Fruit fly (Drosophila melanogaster) whole organism, embryonic: ENCODE measurements around the gene Gen.

ENCODE experiments used
- CG1024 ChIP-seq: fragments of 200-800 bp; sonication (Bioruptor generic); IDR thresholded peaks from 2 replicates; pipeline ENCODE4 v1.3.6; 2022; ENCODE audit warnings: missing biosample characterization, missing genetic modification characterization
- CG10366 ChIP-seq: fragments of 200-800 bp; sonication (Bioruptor generic); IDR thresholded peaks from 2 replicates; pipeline ENCODE4 v1.3.6; 2022; ENCODE audit warnings: missing biosample characterization, missing genetic modification characterization
- CG11093 ChIP-seq: fragments of 200-800 bp; sonication (Bioruptor generic); IDR thresholded peaks from 3 replicates; pipeline ENCODE4 v1.3.6; 2022; ENCODE audit warnings: missing biosample characterization, missing genetic modification characterization
- CG11560 ChIP-seq: fragments of 200-800 bp; sonication (Bioruptor generic); IDR thresholded peaks from 3 replicates; pipeline ENCODE4 v1.3.6; 2022; ENCODE audit warnings: missing biosample characterization, missing genetic modification characterization
- CG12104 ChIP-seq: fragments of 200-800 bp; sonication (Bioruptor generic); optimal IDR thresholded peaks from 3 replicates; lab custom pipeline; 2016; ENCODE audit warnings: missing biosample characterization, missing genetic modification characterization
- CG12219 ChIP-seq: fragments of 200-800 bp; sonication (Bioruptor generic); optimal IDR thresholded peaks from 3 replicates; lab custom pipeline; 2018; ENCODE audit warnings: missing biosample characterization, mild to moderate bottlenecking, missing genetic modification characterization
- CG13123 ChIP-seq: fragments of 200-800 bp; sonication (Bioruptor generic); optimal IDR thresholded peaks from 2 replicates; lab custom pipeline; 2016; ENCODE audit warnings: missing biosample characterization, missing genetic modification characterization
- CG14965 ChIP-seq: fragments of 200-800 bp; sonication (Bioruptor generic); optimal IDR thresholded peaks from 2 replicates; lab custom pipeline; 2016; ENCODE audit warnings: missing biosample characterization, missing genetic modification characterization, borderline replicate concordance
- CG15601 ChIP-seq: fragments of 200-800 bp; sonication (Bioruptor generic); optimal IDR thresholded peaks from 3 replicates; lab custom pipeline; 2019; ENCODE audit warnings: missing biosample characterization, mild to moderate bottlenecking, missing genetic modification characterization, moderate library complexity
- CG15696 ChIP-seq: fragments of 200-800 bp; sonication (Bioruptor generic); optimal IDR thresholded peaks from 2 replicates; lab custom pipeline; 2019; ENCODE audit warnings: missing biosample characterization, mild to moderate bottlenecking, missing genetic modification characterization, moderate library complexity
- CG16863 ChIP-seq: fragments of 200-800 bp; sonication (Bioruptor generic); optimal IDR thresholded peaks from 3 replicates; lab custom pipeline; 2016; ENCODE audit warnings: missing biosample characterization, missing genetic modification characterization
- CG2116 ChIP-seq: fragments of 200-800 bp; sonication (Bioruptor generic); optimal IDR thresholded peaks from 3 replicates; lab custom pipeline; 2018; ENCODE audit warnings: missing biosample characterization, mild to moderate bottlenecking, missing genetic modification characterization
- CG2678 ChIP-seq: fragments of 200-800 bp; sonication (Bioruptor generic); optimal IDR thresholded peaks from 3 replicates; lab custom pipeline; 2019; ENCODE audit warnings: missing biosample characterization, mild to moderate bottlenecking, missing genetic modification characterization, moderate library complexity
- CG2712 ChIP-seq: fragments of 200-800 bp; optimal IDR thresholded peaks from 3 replicates; lab custom pipeline; 2019; ENCODE audit warnings: missing biosample characterization, mild to moderate bottlenecking, missing genetic modification characterization, moderate library complexity
- CG33213 ChIP-seq: fragments of 200-800 bp; sonication (Bioruptor generic); optimal IDR thresholded peaks from 3 replicates; lab custom pipeline; 2016; ENCODE audit warnings: missing biosample characterization, missing genetic modification characterization
- CG34224 ChIP-seq: fragments of 200-800 bp; sonication (Bioruptor generic); IDR thresholded peaks from 3 replicates; pipeline ENCODE4 v1.3.6; 2022; ENCODE audit warnings: missing biosample characterization, missing genetic modification characterization; ENCODE audit not compliant: partially characterized antibody
- CG4328 ChIP-seq: fragments of 200-800 bp; sonication (Bioruptor generic); optimal IDR thresholded peaks from 3 replicates; lab custom pipeline; 2017; ENCODE audit warnings: missing biosample characterization, missing genetic modification reagents, missing genetic modification characterization
- CG5953 ChIP-seq: fragments of 200-800 bp; sonication (Bioruptor generic); IDR thresholded peaks from 2 replicates; pipeline ENCODE4 v1.3.6; 2022; ENCODE audit warnings: missing biosample characterization, missing genetic modification characterization
- CG6272 ChIP-seq: fragments of 200-800 bp; sonication (Bioruptor generic); IDR thresholded peaks from 2 replicates; pipeline ENCODE4 v1.3.6; 2022; ENCODE audit warnings: missing biosample characterization, missing genetic modification characterization
- CG9817 ChIP-seq: fragments of 200-800 bp; sonication (Bioruptor generic); optimal IDR thresholded peaks from 2 replicates; lab custom pipeline; 2018; ENCODE audit warnings: missing biosample characterization, mild to moderate bottlenecking, missing genetic modification characterization, moderate library complexity
- CoRest ChIP-seq: fragments of 200-800 bp; sonication (Bioruptor generic); optimal IDR thresholded peaks from 3 replicates; lab custom pipeline; 2018; ENCODE audit warnings: missing biosample characterization, mild to moderate bottlenecking, missing genetic modification characterization, moderate library complexity
- E2f1 ChIP-seq: fragments of 200-800 bp; sonication (Bioruptor generic); IDR thresholded peaks from 2 replicates; pipeline ENCODE4 v1.3.6; 2022; ENCODE audit warnings: missing biosample characterization, missing genetic modification characterization
- E2f2 ChIP-seq: fragments of 200-800 bp; sonication (Bioruptor generic); IDR thresholded peaks from 2 replicates; pipeline ENCODE4 v1.3.6; 2022; ENCODE audit warnings: missing biosample characterization, missing genetic modification characterization
- Fer2 ChIP-seq: fragments of 200-800 bp; sonication (Bioruptor generic); optimal IDR thresholded peaks from 2 replicates; lab custom pipeline; 2018; ENCODE audit warnings: missing biosample characterization, mild to moderate bottlenecking, missing genetic modification characterization, moderate library complexity
- Gug ChIP-seq: fragments of 200-800 bp; sonication (Bioruptor generic); IDR thresholded peaks from 4 replicates; pipeline ENCODE4 v1.3.6; 2022; ENCODE audit warnings: missing biosample characterization, missing genetic modification characterization
- Jarid2 ChIP-seq: fragments of 200-800 bp; sonication (Bioruptor generic); optimal IDR thresholded peaks from 3 replicates; lab custom pipeline; 2017; ENCODE audit warnings: mild to moderate bottlenecking, missing biosample characterization, missing genetic modification reagents, missing genetic modification characterization
- Lim3 ChIP-seq: fragments of 200-800 bp; sonication (Bioruptor generic); IDR thresholded peaks from 2 replicates; pipeline ENCODE4 v1.3.6; 2022; ENCODE audit warnings: missing biosample characterization, missing genetic modification characterization
- Max ChIP-seq: fragments of 200-800 bp; sonication (Bioruptor generic); optimal IDR thresholded peaks from 2 replicates; lab custom pipeline; 2016; ENCODE audit warnings: missing biosample characterization, mild to moderate bottlenecking, missing genetic modification characterization
- Nf-YB ChIP-seq: fragments of 200-800 bp; sonication (Bioruptor generic); optimal IDR thresholded peaks from 3 replicates; lab custom pipeline; 2019; ENCODE audit warnings: missing biosample characterization, mild to moderate bottlenecking, missing genetic modification characterization, moderate library complexity
- Pdp1 ChIP-seq, 2 experiments: fragments of 200-800 bp; sonication (Bioruptor generic); optimal IDR thresholded peaks; 3 replicates each; lab custom pipeline; 2016; ENCODE audit warnings: missing biosample characterization in 2 of 2, missing genetic modification characterization in 2 of 2, mild to moderate bottlenecking in 1 of 2, moderate library complexity in 1 of 2
- Poxn ChIP-seq: fragments of 200-800 bp; sonication (Bioruptor generic); IDR thresholded peaks from 2 replicates; pipeline ENCODE4 v1.3.6; 2022; ENCODE audit warnings: missing biosample characterization, missing genetic modification characterization
- Sox100B ChIP-seq: fragments of 200-800 bp; sonication (Bioruptor generic); optimal IDR thresholded peaks from 3 replicates; lab custom pipeline; 2018; ENCODE audit warnings: missing biosample characterization, mild to moderate bottlenecking, missing genetic modification characterization
- Xbp1 ChIP-seq: fragments of 200-800 bp; sonication (Bioruptor generic); optimal IDR thresholded peaks from 3 replicates; lab custom pipeline; 2016; ENCODE audit warnings: missing biosample characterization, mild to moderate bottlenecking, missing genetic modification characterization
- ap ChIP-seq: fragments of 200-800 bp; sonication (Bioruptor generic); IDR thresholded peaks from 2 replicates; pipeline ENCODE4 v1.3.6; 2022; ENCODE audit warnings: missing biosample characterization, missing genetic modification characterization
- bowl ChIP-seq: fragments of 200-800 bp; sonication (Bioruptor generic); IDR thresholded peaks from 2 replicates; pipeline ENCODE4 v1.3.6; 2022; ENCODE audit warnings: missing biosample characterization, missing genetic modification characterization
- cas ChIP-seq: fragments of 200-800 bp; sonication (Bioruptor generic); IDR thresholded peaks from 2 replicates; pipeline ENCODE4 v1.3.6; 2022; ENCODE audit warnings: missing biosample characterization, missing genetic modification characterization
- dmrt99B ChIP-seq: fragments of 200-800 bp; sonication (Bioruptor generic); optimal IDR thresholded peaks from 2 replicates; lab custom pipeline; 2018; ENCODE audit warnings: missing biosample characterization, mild to moderate bottlenecking, missing genetic modification characterization, moderate library complexity
- exex ChIP-seq: fragments of 200-800 bp; sonication (Bioruptor generic); optimal IDR thresholded peaks from 4 replicates; lab custom pipeline; 2018; ENCODE audit warnings: missing biosample characterization, mild to moderate bottlenecking, missing genetic modification characterization, moderate library complexity
- fd3F ChIP-seq: fragments of 200-800 bp; sonication (Bioruptor generic); optimal IDR thresholded peaks from 2 replicates; lab custom pipeline; 2018; ENCODE audit warnings: missing biosample characterization, mild to moderate bottlenecking, missing genetic modification characterization, moderate library complexity
- gcm ChIP-seq: fragments of 200-800 bp; sonication (Bioruptor generic); optimal IDR thresholded peaks from 2 replicates; lab custom pipeline; 2019; ENCODE audit warnings: missing biosample characterization, mild to moderate bottlenecking, missing genetic modification characterization, moderate library complexity
- ham ChIP-seq: fragments of 200-800 bp; sonication (Bioruptor generic); IDR thresholded peaks from 2 replicates; pipeline ENCODE4 v1.3.6; 2022; ENCODE audit warnings: missing biosample characterization, missing genetic modification characterization
- lab ChIP-seq: fragments of 200-800 bp; sonication (Bioruptor generic); optimal IDR thresholded peaks from 3 replicates; lab custom pipeline; 2017; ENCODE audit warnings: missing biosample characterization, missing genetic modification characterization, mild to moderate bottlenecking, moderate library complexity, missing genetic modification reagents
- nom ChIP-seq: fragments of 200-800 bp; sonication (Bioruptor generic); optimal IDR thresholded peaks from 2 replicates; lab custom pipeline; 2017; ENCODE audit warnings: missing biosample characterization, missing genetic modification characterization, mild to moderate bottlenecking, moderate library complexity, missing genetic modification reagents
- p53 ChIP-seq: fragments of 200-800 bp; sonication (Bioruptor generic); optimal IDR thresholded peaks from 2 replicates; lab custom pipeline; 2016; ENCODE audit warnings: missing biosample characterization, missing genetic modification characterization
- pros ChIP-seq: fragments of 200-800 bp; sonication (Bioruptor generic); optimal IDR thresholded peaks from 3 replicates; lab custom pipeline; 2019; ENCODE audit warnings: missing biosample characterization, mild to moderate bottlenecking, missing genetic modification characterization, moderate library complexity
- pum ChIP-seq: fragments of 200-800 bp; sonication (Bioruptor generic); optimal IDR thresholded peaks from 2 replicates; lab custom pipeline; 2016; ENCODE audit warnings: missing biosample characterization, missing genetic modification characterization
- shn ChIP-seq: fragments of 200-800 bp; sonication (Bioruptor generic); optimal IDR thresholded peaks from 3 replicates; lab custom pipeline; 2016; ENCODE audit warnings: missing biosample characterization, missing genetic modification characterization
- sisA ChIP-seq: fragments of 200-800 bp; sonication (Bioruptor generic); IDR thresholded peaks from 2 replicates; pipeline ENCODE4 v1.3.6; 2022; ENCODE audit warnings: missing biosample characterization, missing genetic modification characterization
- sqz ChIP-seq: fragments of 200-800 bp; sonication (Bioruptor generic); optimal IDR thresholded peaks from 3 replicates; lab custom pipeline; 2018; ENCODE audit warnings: missing biosample characterization, mild to moderate bottlenecking, missing genetic modification characterization
- tio ChIP-seq: fragments of 200-800 bp; sonication (Bioruptor generic); optimal IDR thresholded peaks from 2 replicates; lab custom pipeline; 2017; ENCODE audit warnings: missing biosample characterization, missing genetic modification characterization, inconsistent platforms

Gene Gen

dm6 chr3L:5136123-5136522 lies 16.1 kb downstream of the Gen start, which contains the start of the genes CG10674 and CG4611 (continued):
- no peak for TF ChIP-seq Lim3 (GFP tag; lab: Robert Waterston, UW)
- no peak for TF ChIP-seq Sox100B (GFP tag; lab: Kevin White, UChicago)
- no peak for TF ChIP-seq CG2678
- no peak for TF ChIP-seq lab
- TF ChIP-seq CG2712 (tag; lab: Kevin White, UChicago) = no peak
- no peak for TF ChIP-seq CG33213 (GFP tag; lab: Kevin White, UChicago)
- no peak for TF ChIP-seq sqz (GFP tag; lab: Kevin White, UChicago)
- TF ChIP-seq Nf-YB = no peak
- no peak for TF ChIP-seq shn (GFP tag; lab: Kevin White, UChicago)
- TF ChIP-seq ham (GFP tag; lab: Robert Waterston, UW) = no peak
- no peak for TF ChIP-seq CG12104
- TF ChIP-seq CG16863 (GFP tag; lab: Kevin White, UChicago) = no peak
- TF ChIP-seq fd3F (GFP tag; lab: Kevin White, UChicago) = no peak
- TF ChIP-seq CG13123 (GFP tag; lab: Kevin White, UChicago) = no peak
- no peak for TF ChIP-seq CG6272
- TF ChIP-seq p53 (GFP tag; lab: Kevin White, UChicago) = no peak
- TF ChIP-seq CG2116 = no peak
- TF ChIP-seq nom (GFP tag; lab: Kevin White, UChicago) = no peak
- no peak for TF ChIP-seq cas
- no peak for TF ChIP-seq CG5953 (GFP tag; lab: Robert Waterston, UW)
- no peak for TF ChIP-seq gcm (GFP tag; lab: Kevin White, UChicago)
- no peak for TF ChIP-seq Max (GFP tag; lab: Kevin White, UChicago)
- peak; percentile 65 for TF ChIP-seq E2f2 (GFP tag; lab: Robert Waterston, UW)
- no peak for TF ChIP-seq ap
- no peak for TF ChIP-seq bowl

dm6 chr3L:5133704-5134430 lies 18.3 kb downstream of the Gen start, which contains the start of gene Yod1:
Gene Yod1, plus strand, starts transcription at chr3L:5133871.
- TF ChIP-seq Gug (GFP tag; lab: Robert Waterston, UW) (no peak), CoRest (peak; percentile 38), pum (GFP tag; lab: Kevin White, UChicago) (no peak), E2f1 (GFP tag; lab: Robert Waterston, UW) (no peak), dmrt99B (tag; lab: Kevin White, UChicago) (no peak), sisA (GFP tag; lab: Robert Waterston, UW) (no peak), CG11093 (GFP tag; lab: Robert Waterston, UW) (no peak), CG15696 (tag; lab: Kevin White, UChicago) (no peak), CG15601 (tag; lab: Kevin White, UChicago) (peak; percentile 47), CG14965 (GFP tag; lab: Kevin White, UChicago) (no peak), pros (GFP tag; lab: Kevin White, UChicago) (no peak), CG12219 (no peak), CG2712 (tag; lab: Kevin White, UChicago) (peak; percentile 46), CG10366 (GFP tag; lab: Robert Waterston, UW) (no peak), Fer2 (tag; lab: Kevin White, UChicago) (no peak), CG1024 (no peak), CG9817 (tag; lab: Kevin White, UChicago) (no peak), tio (no peak), CG11560 (peak; percentile 96), Poxn (GFP tag; lab: Robert Waterston, UW) (no peak), CG4328 (GFP tag; lab: Kevin White, UChicago) (no peak), Pdp1 (GFP tag; optimal IDR thresholded peaks at IDR 0.05; lab: Kevin White, UChicago) (peak in 1 of 2 experiments; percentile 67), Jarid2 (GFP tag; lab: Kevin White, UChicago) (no peak), CG34224 (peak; percentile 87), Xbp1 (no peak), exex (peak; percentile 16)
